Fruit fly (Drosophila melanogaster) whole organism, embryonic: ENCODE results near the gene Sld5.

Experiments
- ATbp ChIP-seq: fragments of 200-800 bp; sonication (Bioruptor generic); optimal IDR thresholded peaks from 2 replicates; lab custom pipeline; 2017; ENCODE audit warnings: missing biosample characterization, mild to moderate bottlenecking, missing genetic modification characterization, missing genetic modification reagents
- CG10147 ChIP-seq: fragments of 200-800 bp; sonication (Bioruptor generic); optimal IDR thresholded peaks from 2 replicates; lab custom pipeline; 2019; ENCODE audit warnings: missing biosample characterization, mild to moderate bottlenecking, missing genetic modification characterization, moderate library complexity
- CG10321 ChIP-seq: fragments of 200-800 bp; sonication (Bioruptor generic); IDR thresholded peaks from 2 replicates; pipeline ENCODE4 v1.3.6; 2022; ENCODE audit warnings: missing biosample characterization, missing genetic modification characterization
- CG10543 ChIP-seq: fragments of 200-800 bp; sonication (Bioruptor generic); optimal IDR thresholded peaks from 3 replicates; lab custom pipeline; 2017; ENCODE audit warnings: missing biosample characterization, mild to moderate bottlenecking, missing genetic modification characterization, moderate library complexity
- CG12104 ChIP-seq: fragments of 200-800 bp; sonication (Bioruptor generic); optimal IDR thresholded peaks from 3 replicates; lab custom pipeline; 2016; ENCODE audit warnings: missing biosample characterization, missing genetic modification characterization
- CG13894 ChIP-seq: fragments of 200-800 bp; sonication (Bioruptor generic); optimal IDR thresholded peaks from 3 replicates; lab custom pipeline; 2018; ENCODE audit warnings: missing biosample characterization, mild to moderate bottlenecking, missing genetic modification characterization, moderate library complexity
- CG14014 ChIP-seq: fragments of 200-800 bp; sonication (Bioruptor generic); IDR thresholded peaks from 2 replicates; pipeline ENCODE4 v1.3.6; 2022; ENCODE audit warnings: missing biosample characterization, missing genetic modification characterization
- CG15479 ChIP-seq: fragments of 200-800 bp; sonication (Bioruptor generic); optimal IDR thresholded peaks from 3 replicates; lab custom pipeline; 2019; ENCODE audit warnings: missing biosample characterization, mild to moderate bottlenecking, missing genetic modification characterization, moderate library complexity
- CG16813 ChIP-seq: fragments of 200-800 bp; sonication (Bioruptor generic); IDR thresholded peaks from 3 replicates; pipeline ENCODE4 v1.3.6; 2022; ENCODE audit warnings: missing biosample characterization, missing genetic modification characterization; ENCODE audit not compliant: partially characterized antibody
- CG18262 ChIP-seq: fragments of 200-800 bp; optimal IDR thresholded peaks from 3 replicates; lab custom pipeline; 2019; ENCODE audit warnings: missing biosample characterization, mild to moderate bottlenecking, missing genetic modification characterization, moderate library complexity
- CG2116 ChIP-seq: fragments of 200-800 bp; sonication (Bioruptor generic); optimal IDR thresholded peaks from 3 replicates; lab custom pipeline; 2018; ENCODE audit warnings: missing biosample characterization, mild to moderate bottlenecking, missing genetic modification characterization
- CG3065 ChIP-seq: fragments of 200-800 bp; sonication (Bioruptor generic); optimal IDR thresholded peaks from 2 replicates; lab custom pipeline; 2016; ENCODE audit warnings: missing biosample characterization, missing genetic modification characterization
- CG4282 ChIP-seq: fragments of 200-800 bp; sonication (Bioruptor generic); optimal IDR thresholded peaks from 2 replicates; lab custom pipeline; 2016; ENCODE audit warnings: missing biosample characterization, missing genetic modification characterization
- CG4730 ChIP-seq: fragments of 200-800 bp; sonication (Bioruptor generic); IDR thresholded peaks from 2 replicates; pipeline ENCODE4 v1.3.6; 2022; ENCODE audit warnings: missing biosample characterization, missing genetic modification characterization
- CG4820 ChIP-seq: fragments of 200-800 bp; sonication (Bioruptor generic); optimal IDR thresholded peaks from 3 replicates; lab custom pipeline; 2016; ENCODE audit warnings: missing biosample characterization, missing genetic modification characterization
- CG6689 ChIP-seq: fragments of 200-800 bp; sonication (Bioruptor generic); IDR thresholded peaks from 2 replicates; pipeline ENCODE4 v1.3.6; 2022; ENCODE audit warnings: missing biosample characterization, missing genetic modification characterization
- CG6791 ChIP-seq: fragments of 200-800 bp; sonication (Bioruptor generic); IDR thresholded peaks from 3 replicates; pipeline ENCODE4 v1.3.6; 2022; ENCODE audit warnings: missing biosample characterization, missing genetic modification characterization; ENCODE audit not compliant: partially characterized antibody
- CG8089 ChIP-seq: fragments of 200-800 bp; sonication (Bioruptor generic); optimal IDR thresholded peaks from 3 replicates; lab custom pipeline; 2016; ENCODE audit warnings: missing biosample characterization, missing genetic modification characterization
- CG8924 ChIP-seq: fragments of 200-800 bp; optimal IDR thresholded peaks from 3 replicates; lab custom pipeline; 2019; ENCODE audit warnings: missing biosample characterization, mild to moderate bottlenecking, missing genetic modification characterization, moderate library complexity
- CG8944 ChIP-seq: fragments of 200-800 bp; sonication (Bioruptor generic); optimal IDR thresholded peaks from 3 replicates; lab custom pipeline; 2016; ENCODE audit warnings: missing biosample characterization, missing genetic modification characterization
- CG9609 ChIP-seq: fragments of 200-800 bp; sonication (Bioruptor generic); optimal IDR thresholded peaks from 3 replicates; lab custom pipeline; 2016; ENCODE audit warnings: missing biosample characterization, missing genetic modification characterization
- CG9932 ChIP-seq: fragments of 200-800 bp; sonication (Bioruptor generic); IDR thresholded peaks from 2 replicates; pipeline ENCODE4 v1.3.6; 2022; ENCODE audit warnings: missing biosample characterization, missing genetic modification characterization
- CHES-1-like ChIP-seq: fragments of 200-800 bp; sonication (Bioruptor generic); optimal IDR thresholded peaks from 2 replicates; lab custom pipeline; 2016; ENCODE audit warnings: missing biosample characterization, missing genetic modification characterization
- D19A ChIP-seq: fragments of 200-800 bp; optimal IDR thresholded peaks from 3 replicates; lab custom pipeline; 2019; ENCODE audit warnings: missing biosample characterization, mild to moderate bottlenecking, missing genetic modification characterization, moderate library complexity
- Dbx ChIP-seq: fragments of 200-800 bp; sonication (Bioruptor generic); IDR thresholded peaks from 3 replicates; pipeline ENCODE4 v1.3.6; 2022; ENCODE audit warnings: missing biosample characterization, missing genetic modification characterization
- Doc3 ChIP-seq: fragments of 200-800 bp; sonication (Bioruptor generic); IDR thresholded peaks from 3 replicates; pipeline ENCODE4 v1.3.6; 2022; ENCODE audit warnings: missing biosample characterization, missing genetic modification characterization; ENCODE audit not compliant: partially characterized antibody
- GATAe ChIP-seq: fragments of 200-800 bp; sonication (Bioruptor generic); conservative IDR thresholded peaks from 2 replicates; pipeline ENCODE4 v1.3.6; 2022; ENCODE audit warnings: missing biosample characterization, missing genetic modification characterization
- NFAT ChIP-seq: fragments of 200-800 bp; sonication (Bioruptor generic); IDR thresholded peaks from 2 replicates; pipeline ENCODE4 v1.3.6; 2022; ENCODE audit warnings: missing biosample characterization, missing genetic modification characterization
- Nf-YC ChIP-seq: fragments of 200-800 bp; optimal IDR thresholded peaks from 3 replicates; lab custom pipeline; 2019; ENCODE audit warnings: missing biosample characterization, mild to moderate bottlenecking, missing genetic modification characterization, moderate library complexity
- Stat92E ChIP-seq, 3 experiments: fragments of >200 bp in 2 of 3; fragments of 200-800 bp in 1 of 3; sonication (Bioruptor generic) in 1 of 3; optimal IDR thresholded peaks; 2 replicates each; lab custom pipeline; 2017 to 2019; ENCODE audit warnings: missing biosample characterization in 3 of 3, missing genetic modification characterization in 3 of 3, mild to moderate bottlenecking in 1 of 3, moderate library complexity in 1 of 3
- br ChIP-seq: fragments of >200 bp; optimal IDR thresholded peaks from 2 replicates; lab custom pipeline; 2017
- cwo ChIP-seq: fragments of 200-800 bp; sonication (Bioruptor generic); optimal IDR thresholded peaks from 3 replicates; lab custom pipeline; 2017; ENCODE audit warnings: missing biosample characterization, missing genetic modification characterization, mild to moderate bottlenecking, moderate library complexity, missing genetic modification reagents
- danr ChIP-seq: fragments of 200-800 bp; sonication (Bioruptor generic); IDR thresholded peaks from 2 replicates; pipeline ENCODE4 v1.3.6; 2022; ENCODE audit warnings: missing biosample characterization, missing genetic modification characterization
- fd64A ChIP-seq: fragments of 200-800 bp; sonication (Bioruptor generic); optimal IDR thresholded peaks from 3 replicates; lab custom pipeline; 2018; ENCODE audit warnings: missing biosample characterization, mild to moderate bottlenecking, missing genetic modification characterization
- gem ChIP-seq: fragments of 200-800 bp; sonication (Bioruptor generic); optimal IDR thresholded peaks from 2 replicates; lab custom pipeline; 2019; ENCODE audit warnings: missing biosample characterization, mild to moderate bottlenecking, missing genetic modification characterization, moderate library complexity
- grn ChIP-seq: fragments of 200-800 bp; sonication (Bioruptor generic); optimal IDR thresholded peaks from 3 replicates; lab custom pipeline; 2017; ENCODE audit warnings: missing biosample characterization, missing genetic modification characterization
- ind ChIP-seq: fragments of 200-800 bp; sonication (Bioruptor generic); optimal IDR thresholded peaks from 3 replicates; lab custom pipeline; 2016; ENCODE audit warnings: missing biosample characterization, missing genetic modification characterization
- insv ChIP-seq, 2 experiments: fragments of 200-800 bp; sonication (Bioruptor generic); optimal IDR thresholded peaks; 3 replicates each; lab custom pipeline; 2016 to 2018; ENCODE audit warnings: missing biosample characterization in 2 of 2, missing genetic modification characterization in 2 of 2
- mirr ChIP-seq: fragments of 200-800 bp; sonication (Bioruptor generic); optimal IDR thresholded peaks from 3 replicates; lab custom pipeline; 2018; ENCODE audit warnings: missing biosample characterization, mild to moderate bottlenecking, missing genetic modification characterization
- pan ChIP-seq, 4 experiments: fragments of >200 bp in 3 of 4; fragments of 200-800 bp in 1 of 4; sonication (Bioruptor generic) in 1 of 4; optimal IDR thresholded peaks in 3 of 4; IDR thresholded peaks in 1 of 4; 2 replicates each; pipeline versions ENCODE4 v1.3.6 to Lab custom; 2017 to 2022; ENCODE audit warnings: missing biosample characterization in 2 of 4, missing genetic modification characterization in 2 of 4, mixed read lengths in 1 of 4
- phol ChIP-seq: fragments of 200-800 bp; sonication (Bioruptor generic); optimal IDR thresholded peaks from 3 replicates; lab custom pipeline; 2018; ENCODE audit warnings: missing biosample characterization, mild to moderate bottlenecking, missing genetic modification characterization, moderate library complexity
- sens ChIP-seq: fragments of 200-800 bp; sonication (Bioruptor generic); peaks from one replicate; lab custom pipeline; 2016; ENCODE audit warnings: missing biosample characterization, missing genetic modification characterization
- tna ChIP-seq: fragments of 200-800 bp; sonication (Bioruptor generic); IDR thresholded peaks from 2 replicates; pipeline ENCODE4 v1.3.6; 2022; ENCODE audit warnings: missing biosample characterization, missing genetic modification characterization; ENCODE audit not compliant: partially characterized antibody
- trem ChIP-seq: fragments of 200-800 bp; optimal IDR thresholded peaks from 3 replicates; lab custom pipeline; 2019; ENCODE audit warnings: missing biosample characterization, mild to moderate bottlenecking, missing genetic modification characterization, moderate library complexity
- vnd ChIP-seq: fragments of 200-800 bp; sonication (Bioruptor generic); IDR thresholded peaks from 3 replicates; pipeline ENCODE4 v1.3.6; 2022; ENCODE audit warnings: missing biosample characterization, missing genetic modification characterization; ENCODE audit not compliant: partially characterized antibody
- vvl ChIP-seq: fragments of 200-800 bp; sonication (Bioruptor generic); IDR thresholded peaks from 2 replicates; pipeline ENCODE4 v1.3.6; 2022; ENCODE audit warnings: missing biosample characterization, missing genetic modification characterization
- yki ChIP-seq: fragments of >200 bp; optimal IDR thresholded peaks from 3 replicates; lab custom pipeline; 2018
- z ChIP-seq: fragments of 200-800 bp; sonication (Bioruptor generic); IDR thresholded peaks from 3 replicates; pipeline ENCODE4 v1.3.6; 2022; ENCODE audit warnings: missing biosample characterization, missing genetic modification characterization
- zen ChIP-seq: fragments of 200-800 bp; sonication (Bioruptor generic); optimal IDR thresholded peaks from 3 replicates; lab custom pipeline; 2018; ENCODE audit warnings: missing biosample characterization, mild to moderate bottlenecking, missing genetic modification characterization, moderate library complexity
- zfh1 ChIP-seq: fragments of 200-800 bp; sonication (Bioruptor generic); IDR thresholded peaks from 3 replicates; pipeline ENCODE4 v1.3.6; 2022; ENCODE audit warnings: missing biosample characterization, missing genetic modification characterization

The Sld5 gene

DNA sequence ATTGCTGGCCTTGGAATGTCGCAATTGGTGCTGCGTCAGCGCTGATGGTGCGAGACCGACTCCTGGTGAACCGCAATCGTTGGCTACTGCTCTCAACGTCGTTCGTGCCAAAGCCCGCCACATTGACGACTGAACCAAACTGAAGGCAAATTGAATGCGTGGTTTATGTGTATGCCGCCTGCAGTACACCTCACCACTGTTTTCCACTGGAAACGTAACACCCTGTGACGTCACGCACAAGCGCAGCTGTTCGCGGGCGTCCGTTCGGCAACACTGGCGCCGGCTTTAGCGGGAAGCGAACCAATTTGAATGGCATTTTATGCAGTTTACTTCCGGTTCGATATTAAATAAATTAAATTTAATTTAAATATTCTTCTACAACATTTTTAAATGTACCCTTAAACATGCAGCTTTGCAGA is 1.1 kb downstream of the Sld5 start, which contains the start of gene Cmpk (continued):
- peak; percentile 57 for TF ChIP-seq CG18262 (tag; lab: Kevin White, UChicago)
- peak; percentile 99 for TF ChIP-seq CG6689 (GFP tag; lab: Robert Waterston, UW)
- TF ChIP-seq yki, result no peak
- peak; percentile 78 for TF ChIP-seq mirr
- TF ChIP-seq CG8944 (GFP tag; lab: Kevin White, UChicago), result peak; percentile 40
- TF ChIP-seq pan (optimal IDR thresholded peaks at IDR 0.05; lab: Kevin White, UChicago), result no peak
- TF ChIP-seq pan (GFP tag; optimal IDR thresholded peaks at IDR 0.05 in 1 of 2, IDR thresholded peaks at IDR 0.05 in 1 of 2), result peak in 1 of 2 experiments; percentile 50
- 0 out of 2 replicates have a peak, but pooled peaks have one; percentile 28 for TF ChIP-seq tna (GFP tag; lab: Robert Waterston, UW)
- peak; percentile 61; the same call in 2 of the 3 replicates for TF ChIP-seq Dbx (GFP tag; lab: Robert Waterston, UW)
- TF ChIP-seq grn (GFP tag; lab: Kevin White, UChicago), result no peak
- TF ChIP-seq CG16813 (GFP tag; lab: Robert Waterston, UW), result no peak
- peak; percentile 34 for TF ChIP-seq CG4820
- TF ChIP-seq GATAe (GFP tag; lab: Robert Waterston, UW), result no peak
- peak; percentile 19 for TF ChIP-seq CG4282
- 0 out of 2 replicates have a peak, but pooled peaks have one; percentile 27 for TF ChIP-seq danr (GFP tag; lab: Robert Waterston, UW)
- TF ChIP-seq CG15479 (GFP tag; lab: Kevin White, UChicago), result peak; percentile 36
- peak; percentile 82 for TF ChIP-seq sens (GFP tag; lab: Kevin White, UChicago)
- TF ChIP-seq ind (GFP tag; lab: Kevin White, UChicago), result peak; percentile 47
- TF ChIP-seq zen (tag; lab: Kevin White, UChicago), result peak; percentile 13
- no peak for TF ChIP-seq CG13894 (tag; lab: Kevin White, UChicago)
- TF ChIP-seq D19A (tag; lab: Kevin White, UChicago), result peak; percentile 32
- no peak; the same call in 1 of the 2 replicates for TF ChIP-seq CG14014 (GFP tag; lab: Robert Waterston, UW)
- peak; percentile 76 for TF ChIP-seq ATbp (GFP tag; lab: Kevin White, UChicago)
- TF ChIP-seq Nf-YC (tag; lab: Kevin White, UChicago), result peak; percentile 57
- no peak for TF ChIP-seq CG9609 (GFP tag; lab: Kevin White, UChicago)
- peak; percentile 68 for TF ChIP-seq phol
- TF ChIP-seq br (lab: Kevin White, UChicago), result no peak
- TF ChIP-seq Stat92E (GFP tag; optimal IDR thresholded peaks at IDR 0.05; lab: Kevin White, UChicago), result peak in 1 of 3 experiments; percentile 41
- peak; percentile 78 for TF ChIP-seq zfh1 (GFP tag; lab: Robert Waterston, UW)
- no peak for TF ChIP-seq CG3065 (GFP tag; lab: Kevin White, UChicago)
- no peak for TF ChIP-seq cwo (GFP tag; lab: Kevin White, UChicago)
- no peak for TF ChIP-seq CG4730 (GFP tag; lab: Robert Waterston, UW)
- TF ChIP-seq CG12104, result peak; percentile 44
- TF ChIP-seq vvl (GFP tag; lab: Robert Waterston, UW), result peak; percentile 76
- peak; percentile 66 for TF ChIP-seq CG9932 (GFP tag; lab: Robert Waterston, UW)
- no peak for TF ChIP-seq CG6791 (GFP tag; lab: Robert Waterston, UW)
- TF ChIP-seq CG10147, result peak; percentile 51
- peak; percentile 26; the same call in 1 of the 2 replicates for TF ChIP-seq CG10321 (GFP tag; lab: Robert Waterston, UW)
- TF ChIP-seq gem (tag; lab: Kevin White, UChicago), result peak; percentile 46
- TF ChIP-seq NFAT (GFP tag; lab: Robert Waterston, UW), result peak; percentile 73; the same call in 1 of the 2 replicates
- peak; percentile 23 for TF ChIP-seq CG8089
- TF ChIP-seq Doc3 (GFP tag; lab: Robert Waterston, UW), result no peak
- peak; percentile 83 for TF ChIP-seq CG10543 (GFP tag; lab: Kevin White, UChicago)
- peak; percentile 44 for TF ChIP-seq CHES-1-like
- 0 out of 3 replicates have a peak, but pooled peaks have one; percentile 29 for TF ChIP-seq z (GFP tag; lab: Robert Waterston, UW)
- TF ChIP-seq fd64A (GFP tag; lab: Kevin White, UChicago), result peak; percentile 66
- TF ChIP-seq trem (tag; lab: Kevin White, UChicago), result peak; percentile 57
- no peak for TF ChIP-seq vnd (GFP tag; lab: Robert Waterston, UW)
- peak in 1 of 2 experiments; percentile 58 for TF ChIP-seq insv (GFP tag; optimal IDR thresholded peaks at IDR 0.05; lab: Kevin White, UChicago)
- TF ChIP-seq CG8924 (tag; lab: Kevin White, UChicago), result peak; percentile 43
- peak; percentile 68 for TF ChIP-seq CG2116 (GFP tag; lab: Kevin White, UChicago)
